Worm (Caenorhabditis elegans) whole organism, young adult: ENCODE data around the gene fzr-1.
A peak's percentile ranks its signal among the peaks of the same experiment; 100 is the strongest.

Source experiments
- B0035.1 ChIP-seq: sonication (generic microtip); optimal IDR thresholded peaks from 2 replicates; lab custom pipeline; 2016; ENCODE audit warnings: missing genetic modification characterization, mild to moderate bottlenecking, missing compliant biosample characterization, missing genotype, missing genetic modification reagents
- B0336.3 ChIP-seq: fragments of 200-800 bp; sonication (Bioruptor generic); IDR thresholded peaks from 2 replicates; pipeline ENCODE4 v1.3.6; 2022; ENCODE audit warnings: missing genetic modification characterization, missing compliant biosample characterization
- F37B4.10 ChIP-seq: fragments of 200-800 bp; sonication (Bioruptor generic); IDR thresholded peaks from 2 replicates; pipeline ENCODE4 v1.3.6; 2022; ENCODE audit warnings: missing genetic modification characterization, missing compliant biosample characterization
- F39B2.1 ChIP-seq: fragments of 200-800 bp; sonication (Bioruptor generic); IDR thresholded peaks from 2 replicates; pipeline ENCODE4 v1.3.6; 2022; ENCODE audit warnings: missing genetic modification reagents, missing genetic modification characterization, missing compliant biosample characterization
- F49E8.2 ChIP-seq: sonication (generic microtip); optimal IDR thresholded peaks from 3 replicates; lab custom pipeline; 2017; ENCODE audit warnings: missing genetic modification characterization, mild to moderate bottlenecking, missing compliant biosample characterization, antibody characterized with exemption, moderate library complexity; ENCODE audit not compliant: insufficient read depth
- F52B5.7 ChIP-seq: sonication (generic microtip); optimal IDR thresholded peaks from 2 replicates; lab custom pipeline; 2016; ENCODE audit warnings: mild to moderate bottlenecking, missing genetic modification characterization, missing compliant biosample characterization
- F55B11.4 ChIP-seq: sonication (generic microtip); optimal IDR thresholded peaks from 2 replicates; lab custom pipeline; 2016; ENCODE audit warnings: missing compliant biosample characterization, missing genetic modification characterization, borderline replicate concordance; ENCODE audit not compliant: insufficient read depth
- F57A8.1 ChIP-seq: fragments of 200-800 bp; sonication (Bioruptor generic); optimal IDR thresholded peaks from 2 replicates; lab custom pipeline; 2018; ENCODE audit warnings: mild to moderate bottlenecking, missing genetic modification characterization, moderate library complexity, missing compliant biosample characterization
- F57C9.4 ChIP-seq: sonication (generic microtip); optimal IDR thresholded peaks from 2 replicates; lab custom pipeline; 2017; ENCODE audit warnings: mild to moderate bottlenecking, missing genetic modification characterization, missing compliant biosample characterization
- K11D2.4 ChIP-seq: fragments of 200-800 bp; sonication (Bioruptor generic); IDR thresholded peaks from 2 replicates; pipeline ENCODE4 v1.3.6; 2022; ENCODE audit warnings: missing genetic modification reagents, missing genetic modification characterization, missing compliant biosample characterization
- T26A5.8 ChIP-seq: sonication (generic microtip); optimal IDR thresholded peaks from 2 replicates; lab custom pipeline; 2016; ENCODE audit warnings: missing genetic modification characterization, missing compliant biosample characterization
- Y53G8AR.9 ChIP-seq: fragments of 200-800 bp; sonication (Bioruptor generic); conservative IDR thresholded peaks from 2 replicates; pipeline ENCODE4 v1.3.6; 2022; ENCODE audit warnings: missing genetic modification reagents, missing genetic modification characterization, missing compliant biosample characterization
- Y67H2A.10 ChIP-seq: fragments of 200-800 bp; sonication (Bioruptor generic); conservative IDR thresholded peaks from 2 replicates; pipeline ENCODE4 v1.3.6; 2022; ENCODE audit warnings: missing genetic modification reagents, missing genetic modification characterization, missing compliant biosample characterization
- ama-1 ChIP-seq, 3 experiments: fragments of 150-350 bp in 1 of 3; sonication (generic microtip) in 2 of 3; optimal IDR thresholded peaks; 2 replicates each; lab custom pipeline; 2014 to 2018; ENCODE audit warnings: missing biosample characterization in 2 of 3, missing genetic modification characterization in 2 of 3, missing genetic modification reagents in 2 of 3
- atf-7 ChIP-seq: sonication (generic microtip); optimal IDR thresholded peaks from 2 replicates; lab custom pipeline; 2017; ENCODE audit warnings: mild to moderate bottlenecking, missing genetic modification characterization, missing compliant biosample characterization
- athp-1 ChIP-seq: sonication (generic microtip); optimal IDR thresholded peaks from 2 replicates; lab custom pipeline; 2017; ENCODE audit warnings: mild to moderate bottlenecking, missing genetic modification characterization, missing compliant biosample characterization
- bed-1 ChIP-seq: fragments of 200-800 bp; sonication (Bioruptor generic); IDR thresholded peaks from 2 replicates; pipeline ENCODE4 v1.3.6; 2022; ENCODE audit warnings: missing genetic modification reagents, missing genetic modification characterization, missing compliant biosample characterization
- ceh-100 ChIP-seq: fragments of 200-800 bp; sonication (Bioruptor generic); IDR thresholded peaks from 2 replicates; pipeline ENCODE4 v1.3.6; 2022; ENCODE audit warnings: missing genetic modification reagents, missing genetic modification characterization, missing compliant biosample characterization
- egl-18 ChIP-seq: fragments of 200-800 bp; sonication (Bioruptor generic); IDR thresholded peaks from 2 replicates; pipeline ENCODE4 v1.3.6; 2022; ENCODE audit warnings: missing genetic modification reagents, missing genetic modification characterization, missing compliant biosample characterization
- ekl-4 ChIP-seq: fragments of 200-800 bp; sonication (Bioruptor generic); IDR thresholded peaks from 2 replicates; pipeline ENCODE4 v1.3.6; 2022; ENCODE audit warnings: missing genetic modification reagents, missing genetic modification characterization, missing compliant biosample characterization
- ets-4 ChIP-seq: fragments of 200-800 bp; sonication (Bioruptor generic); optimal IDR thresholded peaks from 2 replicates; lab custom pipeline; 2018; ENCODE audit warnings: mild to moderate bottlenecking, missing genetic modification characterization, missing compliant biosample characterization
- fkh-3 ChIP-seq: sonication (generic microtip); optimal IDR thresholded peaks from 2 replicates; lab custom pipeline; 2016; ENCODE audit warnings: mild to moderate bottlenecking, missing genetic modification characterization, missing compliant biosample characterization
- hlh-12 ChIP-seq: sonication (generic microtip); optimal IDR thresholded peaks from 2 replicates; lab custom pipeline; 2016; ENCODE audit warnings: missing genetic modification characterization, missing compliant biosample characterization
- hmg-1.2 ChIP-seq: fragments of 200-800 bp; sonication (Bioruptor generic); IDR thresholded peaks from 2 replicates; pipeline ENCODE4 v1.3.6; 2022; ENCODE audit warnings: missing genetic modification reagents, missing genetic modification characterization, missing compliant biosample characterization
- hsf-1 ChIP-seq: fragments of 200-800 bp; sonication (Bioruptor generic); IDR thresholded peaks from 2 replicates; pipeline ENCODE4 v1.3.6; 2022; ENCODE audit warnings: missing genetic modification reagents, missing genetic modification characterization, missing compliant biosample characterization
- lin-26 ChIP-seq: fragments of 200-800 bp; sonication (Bioruptor generic); IDR thresholded peaks from 2 replicates; pipeline ENCODE4 v1.3.6; 2022; ENCODE audit warnings: missing genetic modification reagents, missing genetic modification characterization, missing compliant biosample characterization
- lin-35 ChIP-seq, 3 experiments: fragments of 150-350 bp in 2 of 3; sonication (generic microtip) in 1 of 3; optimal IDR thresholded peaks; 2 replicates each; lab custom pipeline; 2014 to 2018; ENCODE audit warnings: missing biosample characterization in 3 of 3, missing genetic modification characterization in 3 of 3, missing genetic modification reagents in 3 of 3
- lin-40 ChIP-seq: sonication (generic microtip); optimal IDR thresholded peaks from 2 replicates; lab custom pipeline; 2016; ENCODE audit warnings: missing genetic modification characterization, mild to moderate bottlenecking, missing compliant biosample characterization, missing genotype, missing genetic modification reagents
- lsy-27 ChIP-seq: sonication (generic microtip); optimal IDR thresholded peaks from 2 replicates; lab custom pipeline; 2017; ENCODE audit warnings: missing genetic modification characterization, mild to moderate bottlenecking, missing compliant biosample characterization, antibody characterized with exemption, missing genotype, borderline replicate concordance; ENCODE audit not compliant: insufficient read depth
- madf-10 ChIP-seq: sonication (generic microtip); optimal IDR thresholded peaks from 2 replicates; lab custom pipeline; 2016; ENCODE audit warnings: mild to moderate bottlenecking, missing genetic modification characterization, missing compliant biosample characterization
- madf-6 ChIP-seq: fragments of 200-800 bp; sonication (Bioruptor generic); IDR thresholded peaks from 2 replicates; pipeline ENCODE4 v1.3.6; 2022; ENCODE audit warnings: missing genetic modification reagents, missing genetic modification characterization, missing compliant biosample characterization
- mel-28 ChIP-seq: sonication (generic microtip); optimal IDR thresholded peaks from 2 replicates; lab custom pipeline; 2016; ENCODE audit warnings: borderline replicate concordance, mild to moderate bottlenecking, missing genetic modification characterization, missing compliant biosample characterization
- mes-4 ChIP-seq: sonication (generic microtip); optimal IDR thresholded peaks from 2 replicates; lab custom pipeline; 2016; ENCODE audit warnings: missing genotype, missing genetic modification characterization, missing compliant biosample characterization
- nfya-1 ChIP-seq: sonication (generic microtip); optimal IDR thresholded peaks from 2 replicates; lab custom pipeline; 2017; ENCODE audit warnings: antibody characterized with exemption, missing compliant biosample characterization, missing genetic modification characterization, borderline replicate concordance; ENCODE audit not compliant: insufficient read depth
- nfya-2 ChIP-seq: fragments of 200-800 bp; sonication (Bioruptor generic); IDR thresholded peaks from 2 replicates; pipeline ENCODE4 v1.3.6; 2022; ENCODE audit warnings: missing genetic modification reagents, missing genetic modification characterization, missing compliant biosample characterization
- nhr-120 ChIP-seq: fragments of 200-800 bp; sonication (Bioruptor generic); IDR thresholded peaks from 2 replicates; pipeline ENCODE4 v1.3.6; 2022; ENCODE audit warnings: missing genetic modification characterization, missing compliant biosample characterization
- nhr-179 ChIP-seq: sonication (generic microtip); optimal IDR thresholded peaks from 2 replicates; lab custom pipeline; 2016; ENCODE audit warnings: mild to moderate bottlenecking, missing genetic modification characterization, missing compliant biosample characterization
- nhr-27 ChIP-seq: fragments of 200-800 bp; sonication (Bioruptor generic); optimal IDR thresholded peaks from 2 replicates; lab custom pipeline; 2018; ENCODE audit warnings: mild to moderate bottlenecking, missing genetic modification characterization, moderate library complexity, missing compliant biosample characterization
- pbrm-1 ChIP-seq: fragments of 200-800 bp; sonication (Bioruptor generic); IDR thresholded peaks from 2 replicates; pipeline ENCODE4 v1.3.6; 2022; ENCODE audit warnings: missing genetic modification reagents, missing genetic modification characterization, missing compliant biosample characterization
- rcor-1 ChIP-seq: fragments of 200-800 bp; sonication (Bioruptor generic); IDR thresholded peaks from 2 replicates; pipeline ENCODE4 v1.3.6; 2022; ENCODE audit warnings: missing genetic modification reagents, missing genetic modification characterization, missing compliant biosample characterization
- rpc-1 ChIP-seq, 2 experiments: fragments of 150-350 bp in 1 of 2; sonication (generic microtip) in 1 of 2; optimal IDR thresholded peaks; 2 replicates each; lab custom pipeline; 2014 to 2018; ENCODE audit warnings: missing biosample characterization in 1 of 2, missing genetic modification characterization in 1 of 2, missing genetic modification reagents in 1 of 2, missing genotype in 1 of 2
- snpc-1.3 ChIP-seq: sonication (generic microtip); optimal IDR thresholded peaks from 2 replicates; lab custom pipeline; 2017; ENCODE audit warnings: missing genetic modification characterization, mild to moderate bottlenecking, missing compliant biosample characterization, antibody characterized with exemption, moderate library complexity, missing genotype, missing genetic modification reagents; ENCODE audit not compliant: insufficient read depth
- somi-1 ChIP-seq: fragments of 200-800 bp; sonication (Bioruptor generic); optimal IDR thresholded peaks from 2 replicates; lab custom pipeline; 2018; ENCODE audit warnings: mild to moderate bottlenecking, missing genetic modification characterization, missing compliant biosample characterization
- sptf-2 ChIP-seq: fragments of 200-800 bp; sonication (Bioruptor generic); optimal IDR thresholded peaks from 2 replicates; lab custom pipeline; 2018; ENCODE audit warnings: mild to moderate bottlenecking, missing genetic modification characterization, missing compliant biosample characterization
- tbx-9 ChIP-seq: sonication (generic microtip); optimal IDR thresholded peaks from 2 replicates; lab custom pipeline; 2016; ENCODE audit warnings: borderline replicate concordance, missing genetic modification characterization, inconsistent platforms, missing compliant biosample characterization
- zfh-2 ChIP-seq: fragments of 200-800 bp; sonication (Bioruptor generic); conservative IDR thresholded peaks from 2 replicates; pipeline ENCODE4 v1.3.6; 2022; ENCODE audit warnings: missing genetic modification reagents, missing genetic modification characterization, missing compliant biosample characterization
- ztf-28 ChIP-seq: fragments of 200-800 bp; sonication (Bioruptor generic); IDR thresholded peaks from 2 replicates; pipeline ENCODE4 v1.3.6; 2022; ENCODE audit warnings: missing genetic modification reagents, missing genetic modification characterization, missing compliant biosample characterization
- ztf-6 ChIP-seq: fragments of 200-800 bp; sonication (Bioruptor generic); IDR thresholded peaks from 2 replicates; pipeline ENCODE4 v1.3.6; 2022; ENCODE audit warnings: missing genetic modification reagents, missing genetic modification characterization, missing compliant biosample characterization

The fzr-1 gene

ce11 chrII:9591071-9591470 is 53.2 kb downstream of the fzr-1 start, which contains the start of the genes E02H1.1 and tag-124 (continued):
- TF ChIP-seq atf-7 (tag; lab: Kevin White, UChicago), result no peak
- no peak for TF ChIP-seq nfya-2
- TF ChIP-seq fkh-3, result no peak
- TF ChIP-seq T26A5.8 (tag; lab: Kevin White, UChicago), result no peak
- TF ChIP-seq hsf-1 (GFP tag; lab: Robert Waterston, UW), result no peak
- TF ChIP-seq nhr-179 (tag; lab: Kevin White, UChicago), result no peak
- no peak for TF ChIP-seq F55B11.4
- no peak for TF ChIP-seq F39B2.1 (GFP tag; lab: Robert Waterston, UW)
- TF ChIP-seq F57A8.1, result no peak
- TF ChIP-seq madf-10, result peak; percentile 32
- peak; percentile 76; the same call in 1 of the 2 replicates for TF ChIP-seq K11D2.4
- peak; percentile 64; the same call in 1 of the 2 replicates for TF ChIP-seq ztf-28 (GFP tag; lab: Robert Waterston, UW)
- TF ChIP-seq lin-40 (tag; lab: Kevin White, UChicago), result peak; percentile 70
- TF ChIP-seq hlh-12 (tag; lab: Kevin White, UChicago), result no peak
- peak; percentile 44 for TF ChIP-seq athp-1 (tag; lab: Kevin White, UChicago)
- TF ChIP-seq ekl-4 (GFP tag; lab: Robert Waterston, UW), result no peak
- TF ChIP-seq lin-35 (GFP tag; optimal IDR thresholded peaks at IDR 0.05; lab: Kevin White, UChicago), result peak in 1 of 3 experiments; percentile 48
- TF ChIP-seq mel-28 (tag; lab: Kevin White, UChicago), result no peak
- no peak for TF ChIP-seq hmg-1.2 (GFP tag; lab: Robert Waterston, UW)
- TF ChIP-seq F37B4.10 (GFP tag; lab: Robert Waterston, UW), result no peak
- TF ChIP-seq madf-6, result peak; percentile 70; the same call in 1 of the 2 replicates
- TF ChIP-seq Y67H2A.10, result no peak
- TF ChIP-seq nhr-27, result no peak
- TF ChIP-seq tbx-9, result no peak
- TF ChIP-seq ztf-6, result 0 out of 2 replicates have a peak, but pooled peaks have one; percentile 34
- TF ChIP-seq nhr-120 (GFP tag; lab: Robert Waterston, UW), result no peak
- no peak for TF ChIP-seq nfya-1 (tag; lab: Kevin White, UChicago)
- no peak for TF ChIP-seq B0035.1 (tag; lab: Kevin White, UChicago)
- TF ChIP-seq ets-4 (GFP tag; lab: Kevin White, UChicago), result no peak
- no peak for TF ChIP-seq F52B5.7 (tag; lab: Kevin White, UChicago)
- TF ChIP-seq F57C9.4, result no peak
- TF ChIP-seq zfh-2 (GFP tag; lab: Robert Waterston, UW), result no peak
- no peak for TF ChIP-seq mes-4 (tag; lab: Kevin White, UChicago)
- no peak for TF ChIP-seq snpc-1.3
- TF ChIP-seq ama-1 (optimal IDR thresholded peaks at IDR 0.05; lab: Kevin White, UChicago), result no peak
- TF ChIP-seq ama-1 (GFP tag; optimal IDR thresholded peaks at IDR 0.05; lab: Kevin White, UChicago), result no peak
- TF ChIP-seq bed-1 (GFP tag; lab: Robert Waterston, UW), result no peak
- no peak for TF ChIP-seq Y53G8AR.9 (GFP tag; lab: Robert Waterston, UW)
- no peak for TF ChIP-seq egl-18 (GFP tag; lab: Robert Waterston, UW)
- no peak for TF ChIP-seq sptf-2 (GFP tag; lab: Kevin White, UChicago)
- TF ChIP-seq F49E8.2, result no peak
- no peak for TF ChIP-seq lsy-27
- TF ChIP-seq B0336.3, result no peak
- TF ChIP-seq lin-26, result no peak
- no peak for TF ChIP-seq somi-1
- TF ChIP-seq pbrm-1 (GFP tag; lab: Robert Waterston, UW), result no peak
- TF ChIP-seq rpc-1 (optimal IDR thresholded peaks at IDR 0.05; lab: Kevin White, UChicago), result no peak
- TF ChIP-seq rpc-1 (tag; optimal IDR thresholded peaks at IDR 0.05; lab: Kevin White, UChicago), result no peak
- TF ChIP-seq rcor-1 (GFP tag; lab: Robert Waterston, UW), result peak; percentile 62
- peak; percentile 57 for TF ChIP-seq ceh-100
